Fruit fly (Drosophila melanogaster) whole organism, prepupa: ENCODE results near the gene Gr93b.
A peak's percentile ranks its signal among the peaks of the same experiment; 100 is the strongest.

Experiments used
- Blimp-1 ChIP-seq: fragments of 200-800 bp; sonication (Bioruptor generic); optimal IDR thresholded peaks from 3 replicates; lab custom pipeline; 2017; ENCODE audit warnings: missing biosample characterization, missing genetic modification characterization, mild to moderate bottlenecking, moderate library complexity, missing genetic modification reagents
- CG10631 ChIP-seq: fragments of 200-800 bp; sonication (Bioruptor generic); optimal IDR thresholded peaks from 2 replicates; lab custom pipeline; 2016; ENCODE audit warnings: missing biosample characterization, missing genetic modification characterization
- CG11294 ChIP-seq: fragments of 200-800 bp; sonication (Bioruptor generic); IDR thresholded peaks from 2 replicates; pipeline ENCODE4 v1.3.6; 2022; ENCODE audit warnings: missing biosample characterization, missing genetic modification characterization
- CG11902 ChIP-seq: fragments of 200-800 bp; sonication (Bioruptor generic); optimal IDR thresholded peaks from 3 replicates; lab custom pipeline; 2016; ENCODE audit warnings: missing biosample characterization, missing genetic modification characterization
- CG1621 ChIP-seq: fragments of 200-800 bp; sonication (Bioruptor generic); optimal IDR thresholded peaks from 3 replicates; lab custom pipeline; 2018; ENCODE audit warnings: missing biosample characterization, mild to moderate bottlenecking, missing genetic modification characterization
- CG16779 ChIP-seq: fragments of 200-800 bp; sonication (Bioruptor generic); optimal IDR thresholded peaks from 3 replicates; lab custom pipeline; 2017; ENCODE audit warnings: missing biosample characterization, mild to moderate bottlenecking, missing genetic modification characterization
- CG3032 ChIP-seq: fragments of 200-800 bp; optimal IDR thresholded peaks from 2 replicates; lab custom pipeline; 2019; ENCODE audit warnings: missing biosample characterization, mild to moderate bottlenecking, missing genetic modification characterization, moderate library complexity
- CG32006 ChIP-seq: fragments of 200-800 bp; sonication (Bioruptor generic); optimal IDR thresholded peaks from 3 replicates; lab custom pipeline; 2017; ENCODE audit warnings: missing biosample characterization, mild to moderate bottlenecking, missing genetic modification characterization
- CG34406 ChIP-seq: fragments of 200-800 bp; sonication (Bioruptor generic); optimal IDR thresholded peaks from 3 replicates; lab custom pipeline; 2016; ENCODE audit warnings: missing biosample characterization, missing genetic modification characterization
- CG3919 ChIP-seq: fragments of 200-800 bp; sonication (Bioruptor generic); optimal IDR thresholded peaks from 3 replicates; lab custom pipeline; 2016; ENCODE audit warnings: missing biosample characterization, missing genetic modification characterization
- CG4318 ChIP-seq: fragments of 200-800 bp; sonication (Bioruptor generic); optimal IDR thresholded peaks from 3 replicates; lab custom pipeline; 2017; ENCODE audit warnings: missing biosample characterization, mild to moderate bottlenecking, missing genetic modification characterization
- CG6163 ChIP-seq: fragments of 200-800 bp; sonication (Bioruptor generic); IDR thresholded peaks from 3 replicates; pipeline ENCODE4 v1.3.6; 2022; ENCODE audit warnings: missing biosample characterization, missing genetic modification characterization
- CG6276 ChIP-seq: fragments of 200-800 bp; sonication (Bioruptor generic); optimal IDR thresholded peaks from 2 replicates; lab custom pipeline; 2017; ENCODE audit warnings: missing biosample characterization, mild to moderate bottlenecking, missing genetic modification characterization
- CG6808 ChIP-seq: fragments of 200-800 bp; sonication (Bioruptor generic); optimal IDR thresholded peaks from 3 replicates; lab custom pipeline; 2017; ENCODE audit warnings: missing biosample characterization, missing genetic modification characterization, mild to moderate bottlenecking, moderate library complexity, missing genetic modification reagents
- CG6854 ChIP-seq: fragments of 200-800 bp; sonication (Bioruptor generic); optimal IDR thresholded peaks from 2 replicates; lab custom pipeline; 2017; ENCODE audit warnings: missing biosample characterization, mild to moderate bottlenecking, missing genetic modification characterization
- CG7368 ChIP-seq: fragments of 200-800 bp; sonication (Bioruptor generic); optimal IDR thresholded peaks from 3 replicates; lab custom pipeline; 2016; ENCODE audit warnings: missing biosample characterization, missing genetic modification characterization
- CG8319 ChIP-seq: fragments of 200-800 bp; sonication (Bioruptor generic); optimal IDR thresholded peaks from 3 replicates; lab custom pipeline; 2016; ENCODE audit warnings: missing biosample characterization, missing genetic modification characterization
- CG8632 ChIP-seq: fragments of 200-800 bp; sonication (Bioruptor generic); optimal IDR thresholded peaks from 3 replicates; lab custom pipeline; 2016; ENCODE audit warnings: missing biosample characterization, missing genetic modification characterization
- CG9139 ChIP-seq: fragments of 200-800 bp; sonication (Bioruptor generic); optimal IDR thresholded peaks from 3 replicates; lab custom pipeline; 2017; ENCODE audit warnings: missing biosample characterization, mild to moderate bottlenecking, missing genetic modification characterization
- Eip75B ChIP-seq: fragments of 200-800 bp; sonication (Bioruptor generic); optimal IDR thresholded peaks from 3 replicates; lab custom pipeline; 2016; ENCODE audit warnings: missing biosample characterization, missing genetic modification characterization
- Eip78C ChIP-seq: fragments of 200-800 bp; sonication (Bioruptor generic); peaks from one replicate; lab custom pipeline; 2016; ENCODE audit warnings: missing biosample characterization, missing genetic modification characterization
- Ets21C ChIP-seq: fragments of 200-800 bp; sonication (Bioruptor generic); optimal IDR thresholded peaks from 3 replicates; lab custom pipeline; 2016; ENCODE audit warnings: missing biosample characterization, missing genetic modification characterization
- Gug ChIP-seq: fragments of 200-800 bp; sonication (Bioruptor generic); IDR thresholded peaks from 2 replicates; pipeline ENCODE4 v1.3.6; 2022; ENCODE audit warnings: missing biosample characterization, missing genetic modification characterization
- Hr38 ChIP-seq: sonication (Bioruptor generic); optimal IDR thresholded peaks from 2 replicates; lab custom pipeline; 2016; ENCODE audit warnings: missing biosample characterization, missing genetic modification characterization
- Hr39 ChIP-seq: fragments of 200-800 bp; sonication (Bioruptor generic); optimal IDR thresholded peaks from 2 replicates; lab custom pipeline; 2016; ENCODE audit warnings: missing biosample characterization, missing genetic modification characterization
- Hr4 ChIP-seq: fragments of 200-800 bp; sonication (Bioruptor generic); optimal IDR thresholded peaks from 3 replicates; lab custom pipeline; 2016; ENCODE audit warnings: missing biosample characterization, missing genetic modification characterization
- Met ChIP-seq: fragments of 200-800 bp; sonication (Bioruptor generic); optimal IDR thresholded peaks from 3 replicates; lab custom pipeline; 2016; ENCODE audit warnings: missing biosample characterization, missing genetic modification characterization
- OdsH ChIP-seq: fragments of 200-800 bp; sonication (Bioruptor generic); optimal IDR thresholded peaks from 3 replicates; lab custom pipeline; 2016; ENCODE audit warnings: missing biosample characterization, missing genetic modification characterization
- Smox ChIP-seq: fragments of 200-800 bp; sonication (Bioruptor generic); optimal IDR thresholded peaks from 3 replicates; lab custom pipeline; 2016; ENCODE audit warnings: missing biosample characterization, missing genetic modification characterization
- Sox102F ChIP-seq: fragments of 200-800 bp; sonication (Bioruptor generic); optimal IDR thresholded peaks from 2 replicates; lab custom pipeline; 2016; ENCODE audit warnings: missing biosample characterization, mild to moderate bottlenecking, missing genetic modification characterization
- Sox14 ChIP-seq: fragments of 200-800 bp; sonication (Bioruptor generic); optimal IDR thresholded peaks from 3 replicates; lab custom pipeline; 2016; ENCODE audit warnings: missing biosample characterization, missing genetic modification characterization
- Sox15 ChIP-seq: fragments of 200-800 bp; sonication (Bioruptor generic); optimal IDR thresholded peaks from 3 replicates; lab custom pipeline; 2016; ENCODE audit warnings: missing biosample characterization, missing genetic modification characterization
- achi ChIP-seq: fragments of 200-800 bp; sonication (Bioruptor generic); optimal IDR thresholded peaks from 3 replicates; lab custom pipeline; 2016; ENCODE audit warnings: missing biosample characterization, missing genetic modification characterization
- cyc ChIP-seq: fragments of 200-800 bp; sonication (Bioruptor generic); optimal IDR thresholded peaks from 3 replicates; lab custom pipeline; 2016; ENCODE audit warnings: missing biosample characterization, missing genetic modification characterization
- dac ChIP-seq: fragments of 200-800 bp; sonication (Bioruptor generic); optimal IDR thresholded peaks from 2 replicates; lab custom pipeline; 2017; ENCODE audit warnings: missing biosample characterization, mild to moderate bottlenecking, missing genetic modification characterization
- dsx ChIP-seq: fragments of 200-800 bp; optimal IDR thresholded peaks from 3 replicates; lab custom pipeline; 2019; ENCODE audit warnings: missing biosample characterization, mild to moderate bottlenecking, missing genetic modification characterization, moderate library complexity; ENCODE audit not compliant: poor library complexity, severe bottlenecking
- eg ChIP-seq: fragments of 200-800 bp; sonication (Bioruptor generic); IDR thresholded peaks from 3 replicates; pipeline ENCODE4 v1.3.6; 2022; ENCODE audit warnings: missing biosample characterization, missing genetic modification characterization
- esn ChIP-seq: fragments of 200-800 bp; sonication (Bioruptor generic); optimal IDR thresholded peaks from 2 replicates; lab custom pipeline; 2016; ENCODE audit warnings: missing biosample characterization, mild to moderate bottlenecking, missing genetic modification characterization, moderate library complexity
- fd59A ChIP-seq: fragments of 200-800 bp; sonication (Bioruptor generic); optimal IDR thresholded peaks from 2 replicates; lab custom pipeline; 2017; ENCODE audit warnings: missing biosample characterization, mild to moderate bottlenecking, missing genetic modification characterization, missing genetic modification reagents
- fd85E ChIP-seq: fragments of 200-800 bp; sonication (Bioruptor generic); optimal IDR thresholded peaks from 3 replicates; lab custom pipeline; 2016; ENCODE audit warnings: missing biosample characterization, missing genetic modification characterization
- fkh ChIP-seq: fragments of 200-800 bp; sonication (Bioruptor generic); optimal IDR thresholded peaks from 3 replicates; lab custom pipeline; 2017; ENCODE audit warnings: missing biosample characterization, mild to moderate bottlenecking, missing genetic modification characterization, moderate library complexity
- net ChIP-seq: fragments of 200-800 bp; sonication (Bioruptor generic); optimal IDR thresholded peaks from 3 replicates; lab custom pipeline; 2016; ENCODE audit warnings: missing biosample characterization, missing genetic modification characterization
- pdm3 ChIP-seq: fragments of 200-800 bp; sonication (Bioruptor generic); optimal IDR thresholded peaks from 3 replicates; lab custom pipeline; 2016; ENCODE audit warnings: missing biosample characterization, missing genetic modification characterization
- salr ChIP-seq, 2 experiments: fragments of 200-800 bp; sonication (Bioruptor generic); optimal IDR thresholded peaks; 3 replicates each; lab custom pipeline; 2016 to 2018; ENCODE audit warnings: missing biosample characterization in 2 of 2, missing genetic modification characterization in 2 of 2, mild to moderate bottlenecking in 1 of 2
- ss ChIP-seq, 2 experiments: fragments of 200-800 bp; sonication (Bioruptor generic); optimal IDR thresholded peaks; 2 replicates in 1 of 2; 3 replicates in 1 of 2; lab custom pipeline; 2017 to 2018; ENCODE audit warnings: mild to moderate bottlenecking in 2 of 2, missing biosample characterization in 2 of 2, missing genetic modification characterization in 2 of 2, moderate library complexity in 1 of 2
- svp ChIP-seq: fragments of 200-800 bp; sonication (Bioruptor generic); peaks from one replicate; lab custom pipeline; 2016; ENCODE audit warnings: missing biosample characterization, missing genetic modification characterization

The Gr93b gene

dm6 chr3R:21859509-21859908, 15.9 kb upstream of the Gr93b start (continued):
- TF ChIP-seq Hr4 (GFP tag; lab: Kevin White, UChicago) (peak; percentile 90), Ets21C (GFP tag; lab: Kevin White, UChicago) (peak; percentile 95), Hr39 (GFP tag; lab: Kevin White, UChicago) (peak; percentile 96), CG32006 (GFP tag; lab: Kevin White, UChicago) (peak; percentile 94), ss (GFP tag; optimal IDR thresholded peaks at IDR 0.05; lab: Kevin White, UChicago) (peak; percentile 85 to 88), salr (GFP tag; optimal IDR thresholded peaks at IDR 0.05; lab: Kevin White, UChicago) (peak; percentile 70 to 81), Blimp-1 (GFP tag; lab: Kevin White, UChicago) (peak; percentile 80), Sox102F (GFP tag; lab: Kevin White, UChicago) (peak; percentile 96), fd59A (peak; percentile 70), CG16779 (tag; lab: Kevin White, UChicago) (peak; percentile 76), CG1621 (peak; percentile 77)

- TF ChIP-seq net (GFP tag; lab: Kevin White, UChicago) (peak; percentile 17), CG3919 (GFP tag; lab: Kevin White, UChicago) (no peak), CG32006 (GFP tag; lab: Kevin White, UChicago) (no peak), dsx (GFP tag; lab: Kevin White, UChicago) (no peak), Blimp-1 (GFP tag; lab: Kevin White, UChicago) (no peak), eg (GFP tag; lab: Robert Waterston, UW) (peak; percentile 27; the same call in 1 of the 3 replicates), salr (GFP tag; optimal IDR thresholded peaks at IDR 0.05; lab: Kevin White, UChicago) (peak in 1 of 2 experiments; percentile 16), CG9139 (no peak)
These were observed 14.8 kb upstream of the Gr93b start for dm6 chr3R:21858290-21858875.

- TF ChIP-seq Hr4 (GFP tag; lab: Kevin White, UChicago) (no peak), svp (peak; percentile 68), eg (GFP tag; lab: Robert Waterston, UW) (no peak), CG10631 (no peak), CG6276 (GFP tag; lab: Kevin White, UChicago) (no peak), pdm3 (GFP tag; lab: Kevin White, UChicago) (no peak), fd85E (GFP tag; lab: Kevin White, UChicago) (no peak), CG8632 (GFP tag; lab: Kevin White, UChicago) (no peak), dac (GFP tag; lab: Kevin White, UChicago) (no peak), ss (GFP tag; optimal IDR thresholded peaks at IDR 0.05; lab: Kevin White, UChicago) (no peak), Eip75B (GFP tag; lab: Kevin White, UChicago) (no peak), CG11294 (no peak), net (GFP tag; lab: Kevin White, UChicago) (no peak), CG7368 (GFP tag; lab: Kevin White, UChicago) (no peak), Hr38 (GFP tag; lab: Kevin White, UChicago) (no peak), CG6163 (no peak), Sox14 (GFP tag; lab: Kevin White, UChicago) (no peak), Sox15 (GFP tag; lab: Kevin White, UChicago) (no peak), achi (no peak), CG11902 (GFP tag; lab: Kevin White, UChicago) (no peak), cyc (peak; percentile 19), Blimp-1 (GFP tag; lab: Kevin White, UChicago) (no peak), CG3032 (tag; lab: Kevin White, UChicago) (no peak), fd59A (no peak), CG32006 (GFP tag; lab: Kevin White, UChicago) (no peak), Eip78C (GFP tag; lab: Kevin White, UChicago) (peak; percentile 71), CG34406 (GFP tag; lab: Kevin White, UChicago) (no peak), CG6854 (no peak), CG1621 (no peak), CG8319 (GFP tag; lab: Kevin White, UChicago) (no peak), Smox (GFP tag; lab: Kevin White, UChicago) (no peak), esn (GFP tag; lab: Kevin White, UChicago) (peak; percentile 4), CG6808 (no peak), Ets21C (GFP tag; lab: Kevin White, UChicago) (no peak), fkh (no peak), CG4318 (GFP tag; lab: Kevin White, UChicago) (no peak), Met (peak; percentile 40), Gug (GFP tag; lab: Robert Waterston, UW) (no peak), OdsH (GFP tag; lab: Kevin White, UChicago) (peak; percentile 3)
These were observed 13.9 kb upstream of the Gr93b start for dm6 chr3R:21857509-21857908.
